Fruit fly (Drosophila melanogaster) whole organism, embryonic: ENCODE results near the gene Rbfox1.

Experiments used
- Asciz ChIP-seq: fragments of 200-800 bp; sonication (Bioruptor generic); optimal IDR thresholded peaks from 2 replicates; lab custom pipeline; 2017; ENCODE audit warnings: missing biosample characterization, mild to moderate bottlenecking, missing genetic modification characterization, missing genetic modification reagents
- Atf6 ChIP-seq: fragments of 200-800 bp; sonication (Bioruptor generic); IDR thresholded peaks from 2 replicates; pipeline ENCODE4 v1.3.6; 2022; ENCODE audit warnings: missing biosample characterization, missing genetic modification characterization
- Blimp-1 ChIP-seq: fragments of 200-800 bp; sonication (Bioruptor generic); optimal IDR thresholded peaks from 3 replicates; lab custom pipeline; 2018; ENCODE audit warnings: missing biosample characterization, missing genetic modification characterization, mild to moderate bottlenecking, moderate library complexity, missing genetic modification reagents
- CG10321 ChIP-seq: fragments of 200-800 bp; sonication (Bioruptor generic); IDR thresholded peaks from 2 replicates; pipeline ENCODE4 v1.3.6; 2022; ENCODE audit warnings: missing biosample characterization, missing genetic modification characterization
- CG11093 ChIP-seq: fragments of 200-800 bp; sonication (Bioruptor generic); IDR thresholded peaks from 3 replicates; pipeline ENCODE4 v1.3.6; 2022; ENCODE audit warnings: missing biosample characterization, missing genetic modification characterization
- CG11504 ChIP-seq: fragments of 200-800 bp; sonication (Bioruptor generic); optimal IDR thresholded peaks from 3 replicates; lab custom pipeline; 2019; ENCODE audit warnings: missing biosample characterization, mild to moderate bottlenecking, missing genetic modification characterization, moderate library complexity
- CG11695 ChIP-seq: fragments of 200-800 bp; sonication (Bioruptor generic); IDR thresholded peaks from 3 replicates; pipeline ENCODE4 v1.3.6; 2022; ENCODE audit warnings: missing biosample characterization, missing genetic modification characterization
- CG11723 ChIP-seq: fragments of 200-800 bp; sonication (Bioruptor generic); optimal IDR thresholded peaks from 2 replicates; lab custom pipeline; 2017; ENCODE audit warnings: missing biosample characterization, mild to moderate bottlenecking, missing genetic modification characterization
- CG13775 ChIP-seq: fragments of 200-800 bp; sonication (Bioruptor generic); optimal IDR thresholded peaks from 3 replicates; lab custom pipeline; 2017; ENCODE audit warnings: missing biosample characterization, mild to moderate bottlenecking, missing genetic modification characterization
- CG1529 ChIP-seq: fragments of 200-800 bp; sonication (Bioruptor generic); optimal IDR thresholded peaks from 3 replicates; lab custom pipeline; 2018; ENCODE audit warnings: missing biosample characterization, missing genetic modification characterization
- CG18476 ChIP-seq: fragments of 200-800 bp; sonication (Bioruptor generic); optimal IDR thresholded peaks from 2 replicates; lab custom pipeline; 2016; ENCODE audit warnings: missing biosample characterization, mild to moderate bottlenecking, missing genetic modification characterization
- CG18619 ChIP-seq: fragments of 200-800 bp; sonication (Bioruptor generic); optimal IDR thresholded peaks from 3 replicates; lab custom pipeline; 2017; ENCODE audit warnings: missing biosample characterization, mild to moderate bottlenecking, missing genetic modification characterization
- CG2889 ChIP-seq: fragments of 200-800 bp; sonication (Bioruptor generic); IDR thresholded peaks from 3 replicates; pipeline ENCODE4 v1.3.6; 2022; ENCODE audit warnings: missing biosample characterization, missing genetic modification characterization
- CG30431 ChIP-seq: fragments of 200-800 bp; sonication (Bioruptor generic); optimal IDR thresholded peaks from 2 replicates; lab custom pipeline; 2017; ENCODE audit warnings: missing biosample characterization, missing genetic modification characterization
- CG31388 ChIP-seq: fragments of 200-800 bp; sonication (Bioruptor generic); optimal IDR thresholded peaks from 2 replicates; lab custom pipeline; 2016; ENCODE audit warnings: missing biosample characterization, missing genetic modification characterization
- CG31441 ChIP-seq: fragments of 200-800 bp; sonication (Bioruptor generic); IDR thresholded peaks from 2 replicates; pipeline ENCODE4 v1.3.6; 2022; ENCODE audit warnings: missing biosample characterization, missing genetic modification characterization
- CG3281 ChIP-seq: fragments of 200-800 bp; sonication (Bioruptor generic); optimal IDR thresholded peaks from 3 replicates; lab custom pipeline; 2017; ENCODE audit warnings: missing biosample characterization, mild to moderate bottlenecking, missing genetic modification characterization
- CG3995 ChIP-seq: fragments of 200-800 bp; sonication (Bioruptor generic); optimal IDR thresholded peaks from 3 replicates; lab custom pipeline; 2016; ENCODE audit warnings: missing biosample characterization, missing genetic modification characterization
- CG7357 ChIP-seq: fragments of 200-800 bp; sonication (Bioruptor generic); IDR thresholded peaks from 3 replicates; pipeline ENCODE4 v1.3.6; 2022; ENCODE audit warnings: missing biosample characterization, missing genetic modification characterization
- CG8290 ChIP-seq, 3 experiments: fragments of 200-800 bp; sonication (Bioruptor generic); optimal IDR thresholded peaks; 2 replicates each; lab custom pipeline; 2016 to 2019; ENCODE audit warnings: missing biosample characterization in 3 of 3, missing genetic modification characterization in 3 of 3, mild to moderate bottlenecking in 2 of 3, moderate library complexity in 1 of 3
- CoRest ChIP-seq: fragments of 200-800 bp; sonication (Bioruptor generic); optimal IDR thresholded peaks from 3 replicates; lab custom pipeline; 2018; ENCODE audit warnings: missing biosample characterization, mild to moderate bottlenecking, missing genetic modification characterization, moderate library complexity
- HLHmδ ChIP-seq: fragments of 200-800 bp; sonication (Bioruptor generic); optimal IDR thresholded peaks from 2 replicates; lab custom pipeline; 2018; ENCODE audit warnings: missing biosample characterization, mild to moderate bottlenecking, missing genetic modification characterization, moderate library complexity
- MTF-1 ChIP-seq: fragments of 200-800 bp; sonication (Bioruptor generic); optimal IDR thresholded peaks from 2 replicates; lab custom pipeline; 2018; ENCODE audit warnings: missing biosample characterization, mild to moderate bottlenecking, missing genetic modification characterization, borderline replicate concordance
- Med ChIP-seq: fragments of 200-800 bp; sonication (Bioruptor generic); peaks from one replicate; lab custom pipeline; 2016; ENCODE audit warnings: missing biosample characterization, missing genetic modification characterization, mild to moderate bottlenecking, inconsistent platforms, moderate library complexity
- Six4 ChIP-seq: fragments of 200-800 bp; sonication (Bioruptor generic); optimal IDR thresholded peaks from 2 replicates; lab custom pipeline; 2016; ENCODE audit warnings: missing biosample characterization, missing genetic modification characterization
- Sox102F ChIP-seq: fragments of 200-800 bp; sonication (Bioruptor generic); optimal IDR thresholded peaks from 2 replicates; lab custom pipeline; 2018; ENCODE audit warnings: missing biosample characterization, mild to moderate bottlenecking, missing genetic modification characterization, moderate library complexity
- Taf1 ChIP-seq: fragments of 200-800 bp; sonication (Bioruptor generic); IDR thresholded peaks from 2 replicates; pipeline ENCODE4 v1.3.6; 2022; ENCODE audit warnings: missing biosample characterization, missing genetic modification characterization
- da ChIP-seq: fragments of 200-800 bp; sonication (Bioruptor generic); optimal IDR thresholded peaks from 2 replicates; lab custom pipeline; 2016; ENCODE audit warnings: missing biosample characterization, missing genetic modification characterization
- dm ChIP-seq: fragments of 200-800 bp; sonication (Bioruptor generic); optimal IDR thresholded peaks from 3 replicates; lab custom pipeline; 2016; ENCODE audit warnings: missing biosample characterization, missing genetic modification characterization
- dpn ChIP-seq, 2 experiments: fragments of 200-800 bp; sonication (Bioruptor generic); optimal IDR thresholded peaks; 3 replicates each; lab custom pipeline; 2016; ENCODE audit warnings: missing biosample characterization in 2 of 2, missing genetic modification characterization in 2 of 2
- eyg ChIP-seq: fragments of 200-800 bp; sonication (Bioruptor generic); optimal IDR thresholded peaks from 3 replicates; lab custom pipeline; 2016; ENCODE audit warnings: missing biosample characterization, missing genetic modification characterization
- fd3F ChIP-seq: fragments of 200-800 bp; sonication (Bioruptor generic); optimal IDR thresholded peaks from 2 replicates; lab custom pipeline; 2018; ENCODE audit warnings: missing biosample characterization, mild to moderate bottlenecking, missing genetic modification characterization, moderate library complexity
- gce ChIP-seq: fragments of 200-800 bp; sonication (Bioruptor generic); IDR thresholded peaks from 3 replicates; pipeline ENCODE4 v1.3.6; 2022; ENCODE audit warnings: missing biosample characterization, missing genetic modification characterization
- gfzf ChIP-seq: fragments of 200-800 bp; sonication (Bioruptor generic); optimal IDR thresholded peaks from 2 replicates; lab custom pipeline; 2016; ENCODE audit warnings: missing biosample characterization, mild to moderate bottlenecking, missing genetic modification characterization, moderate library complexity
- h ChIP-seq: fragments of >200 bp; optimal IDR thresholded peaks from 2 replicates; lab custom pipeline; 2017
- hb ChIP-seq: fragments of 200-800 bp; sonication (Bioruptor generic); IDR thresholded peaks from 3 replicates; pipeline ENCODE4 v1.3.6; 2022; ENCODE audit warnings: missing biosample characterization, missing genetic modification characterization; ENCODE audit not compliant: partially characterized antibody
- her ChIP-seq: fragments of 200-800 bp; sonication (Bioruptor generic); optimal IDR thresholded peaks from 2 replicates; lab custom pipeline; 2016; ENCODE audit warnings: missing biosample characterization, missing genetic modification characterization
- kah ChIP-seq: fragments of 200-800 bp; sonication (Bioruptor generic); optimal IDR thresholded peaks from 2 replicates; lab custom pipeline; 2018; ENCODE audit warnings: missing biosample characterization, mild to moderate bottlenecking, missing genetic modification characterization
- knrl ChIP-seq: fragments of 200-800 bp; sonication (Bioruptor generic); IDR thresholded peaks from 3 replicates; pipeline ENCODE4 v1.3.6; 2022; ENCODE audit warnings: missing biosample characterization, missing genetic modification characterization; ENCODE audit not compliant: partially characterized antibody
- nerfin-2 ChIP-seq: fragments of 200-800 bp; sonication (Bioruptor generic); IDR thresholded peaks from 2 replicates; pipeline ENCODE4 v1.3.6; 2022; ENCODE audit warnings: missing biosample characterization, missing genetic modification characterization; ENCODE audit not compliant: partially characterized antibody
- nom ChIP-seq: fragments of 200-800 bp; sonication (Bioruptor generic); optimal IDR thresholded peaks from 2 replicates; lab custom pipeline; 2017; ENCODE audit warnings: missing biosample characterization, missing genetic modification characterization, mild to moderate bottlenecking, moderate library complexity, missing genetic modification reagents
- pfk ChIP-seq: fragments of 200-800 bp; sonication (Bioruptor generic); optimal IDR thresholded peaks from 2 replicates; lab custom pipeline; 2018; ENCODE audit warnings: missing biosample characterization, mild to moderate bottlenecking, missing genetic modification characterization, moderate library complexity
- row ChIP-seq: fragments of 200-800 bp; sonication (Bioruptor generic); IDR thresholded peaks from 3 replicates; pipeline ENCODE4 v1.3.6; 2022; ENCODE audit warnings: missing biosample characterization, missing genetic modification characterization
- run ChIP-seq: fragments of 200-800 bp; sonication (Bioruptor generic); optimal IDR thresholded peaks from 3 replicates; lab custom pipeline; 2018; ENCODE audit warnings: missing biosample characterization, mild to moderate bottlenecking, missing genetic modification characterization
- sens ChIP-seq: fragments of 200-800 bp; sonication (Bioruptor generic); peaks from one replicate; lab custom pipeline; 2016; ENCODE audit warnings: missing biosample characterization, missing genetic modification characterization
- sqz ChIP-seq: fragments of 200-800 bp; sonication (Bioruptor generic); optimal IDR thresholded peaks from 3 replicates; lab custom pipeline; 2018; ENCODE audit warnings: missing biosample characterization, mild to moderate bottlenecking, missing genetic modification characterization
- ssp ChIP-seq: fragments of 200-800 bp; sonication (Bioruptor generic); IDR thresholded peaks from 2 replicates; pipeline ENCODE4 v1.3.6; 2022; ENCODE audit warnings: missing biosample characterization, missing genetic modification characterization
- tll ChIP-seq, 2 experiments: fragments of 200-800 bp in 1 of 2; fragments of >200 bp in 1 of 2; sonication (Bioruptor generic) in 1 of 2; optimal IDR thresholded peaks; 2 replicates each; lab custom pipeline; 2017 to 2019; ENCODE audit warnings: missing biosample characterization in 2 of 2, missing genetic modification characterization in 2 of 2, mild to moderate bottlenecking in 1 of 2, moderate library complexity in 1 of 2
- tna ChIP-seq: fragments of 200-800 bp; sonication (Bioruptor generic); IDR thresholded peaks from 2 replicates; pipeline ENCODE4 v1.3.6; 2022; ENCODE audit warnings: missing biosample characterization, missing genetic modification characterization; ENCODE audit not compliant: partially characterized antibody
- trem ChIP-seq: fragments of 200-800 bp; optimal IDR thresholded peaks from 3 replicates; lab custom pipeline; 2019; ENCODE audit warnings: missing biosample characterization, mild to moderate bottlenecking, missing genetic modification characterization, moderate library complexity
- zfh1 ChIP-seq: fragments of 200-800 bp; sonication (Bioruptor generic); IDR thresholded peaks from 3 replicates; pipeline ENCODE4 v1.3.6; 2022; ENCODE audit warnings: missing biosample characterization, missing genetic modification characterization

The Rbfox1 gene

DNA sequence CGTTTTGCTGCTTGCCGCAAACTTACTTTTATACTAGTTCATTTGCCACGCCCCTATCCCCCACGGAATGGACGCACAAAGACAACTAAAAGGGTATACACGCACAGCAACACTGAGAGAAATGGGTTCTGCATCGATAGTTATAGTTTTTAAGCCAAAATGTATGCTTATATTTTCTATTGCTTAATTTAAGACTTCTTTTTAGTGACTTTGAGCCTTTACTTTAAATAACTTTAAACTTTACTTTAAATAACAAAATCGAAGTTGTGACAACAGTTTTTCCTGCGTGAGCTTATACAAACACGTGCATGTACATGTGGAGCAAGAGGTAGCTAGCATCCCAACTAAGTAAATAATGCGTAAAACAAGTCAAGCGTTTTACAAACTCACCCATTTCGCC lies 1.3 kb downstream of the Rbfox1 start (continued):
- TF ChIP-seq fd3F (GFP tag; lab: Kevin White, UChicago) (no peak), CG2889 (no peak), hb (GFP tag; lab: Robert Waterston, UW) (no peak), CG1529 (GFP tag; lab: Kevin White, UChicago) (no peak), CG11093 (GFP tag; lab: Robert Waterston, UW) (no peak), CG31388 (no peak), CG8290 (GFP tag; optimal IDR thresholded peaks at IDR 0.05; lab: Kevin White, UChicago) (no peak), CG8290 (tag; optimal IDR thresholded peaks at IDR 0.05; lab: Kevin White, UChicago) (no peak), nerfin-2 (no peak), CG18619 (GFP tag; lab: Kevin White, UChicago) (no peak), CG11695 (GFP tag; lab: Robert Waterston, UW) (peak; percentile 37; the same call in 1 of the 3 replicates), Taf1 (no peak), CoRest (no peak), Six4 (no peak), pfk (GFP tag; lab: Kevin White, UChicago) (no peak), knrl (GFP tag; lab: Robert Waterston, UW) (no peak), gfzf (GFP tag; lab: Kevin White, UChicago) (no peak), CG18476 (GFP tag; lab: Kevin White, UChicago) (no peak), dpn (GFP tag; optimal IDR thresholded peaks at IDR 0.05; lab: Kevin White, UChicago) (no peak), Asciz (GFP tag; lab: Kevin White, UChicago) (no peak), zfh1 (GFP tag; lab: Robert Waterston, UW) (no peak), nom (GFP tag; lab: Kevin White, UChicago) (no peak), CG30431 (GFP tag; lab: Kevin White, UChicago) (no peak), tna (GFP tag; lab: Robert Waterston, UW) (no peak), kah (GFP tag; lab: Kevin White, UChicago) (no peak), Blimp-1 (no peak), CG10321 (GFP tag; lab: Robert Waterston, UW) (no peak), CG7357 (GFP tag; lab: Robert Waterston, UW) (no peak), CG3995 (GFP tag; lab: Kevin White, UChicago) (no peak), Med (GFP tag; lab: Kevin White, UChicago) (no peak), CG3281 (GFP tag; lab: Kevin White, UChicago) (peak; percentile 35), ssp (GFP tag; lab: Robert Waterston, UW) (no peak), CG31441 (GFP tag; lab: Robert Waterston, UW) (0 out of 2 replicates have a peak, but pooled peaks have one; percentile 18), MTF-1 (no peak), dm (no peak), h (lab: Kevin White, UChicago) (no peak), row (GFP tag; lab: Robert Waterston, UW) (no peak; the same call in none of the 3 replicates), CG11723 (GFP tag; lab: Kevin White, UChicago) (no peak), sqz (GFP tag; lab: Kevin White, UChicago) (no peak), eyg (GFP tag; lab: Kevin White, UChicago) (no peak), gce (GFP tag; lab: Robert Waterston, UW) (no peak), Sox102F (GFP tag; lab: Kevin White, UChicago) (peak; percentile 6), HLHmδ (no peak), tll (GFP tag; optimal IDR thresholded peaks at IDR 0.05; lab: Kevin White, UChicago) (no peak), trem (tag; lab: Kevin White, UChicago) (no peak), CG13775 (GFP tag; lab: Kevin White, UChicago) (no peak), sens (GFP tag; lab: Kevin White, UChicago) (no peak), run (tag; lab: Kevin White, UChicago) (no peak), da (GFP tag; lab: Kevin White, UChicago) (no peak), CG11504 (peak; percentile 51), Atf6 (no peak), her (GFP tag; lab: Kevin White, UChicago) (no peak)
